Fruit fly (Drosophila melanogaster): ENCODE data around the gene sbr.

sbr gene

DNA sequence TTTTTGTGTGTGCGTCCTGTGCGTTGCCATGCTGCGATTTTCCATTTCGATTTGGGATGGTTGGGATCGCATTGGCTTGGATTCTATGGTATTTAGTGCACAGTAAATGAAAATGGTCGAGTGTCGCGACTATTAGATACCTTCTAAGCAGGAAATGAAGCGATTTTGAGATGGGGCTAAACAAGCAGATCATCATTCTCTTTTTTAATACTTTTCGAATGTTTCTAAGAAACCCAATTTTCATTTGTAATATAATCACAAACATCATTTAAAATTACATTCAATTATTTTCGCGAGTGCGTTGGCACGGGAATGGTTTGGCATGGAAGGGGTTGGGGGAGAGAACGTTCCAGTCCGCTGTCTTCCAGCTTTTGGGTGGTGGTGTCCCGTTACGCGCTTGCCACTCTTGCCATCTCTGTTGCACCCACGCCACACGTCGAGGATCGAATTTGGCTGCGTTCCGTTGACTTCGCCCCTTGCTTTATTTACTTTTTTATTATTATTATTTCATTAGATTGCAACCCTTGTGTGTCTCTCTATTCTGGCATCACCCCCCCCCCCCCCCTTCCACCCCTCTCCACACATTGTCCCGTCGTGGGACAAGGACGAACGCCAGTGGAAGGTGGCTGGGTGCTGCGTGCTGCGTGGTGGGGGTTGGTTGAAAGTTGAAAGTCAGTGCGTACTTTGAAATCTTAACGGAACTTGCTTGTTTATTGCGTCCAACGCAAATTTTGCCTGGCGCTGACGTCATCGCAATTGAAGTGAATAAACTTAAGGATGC lies 21.4 kb downstream of the sbr start:
- no peak for TF ChIP-seq Crg-1 (GFP tag; optimal IDR thresholded peaks at IDR 0.05)
- no peak for TF ChIP-seq Clk (GFP tag; optimal IDR thresholded peaks at IDR 0.05)
- TF ChIP-seq cnc (optimal IDR thresholded peaks at IDR 0.05): no peak
- no peak for TF ChIP-seq tj (GFP tag; optimal IDR thresholded peaks at IDR 0.05)
- no peak for TF ChIP-seq CG11617 (GFP tag; optimal IDR thresholded peaks at IDR 0.05)
- TF ChIP-seq CG7101 (tag; optimal IDR thresholded peaks at IDR 0.05): no peak
- no peak for TF ChIP-seq ovo (GFP tag; optimal IDR thresholded peaks at IDR 0.05)
- no peak for TF ChIP-seq Mnt (GFP tag; optimal IDR thresholded peaks at IDR 0.05)
- TF ChIP-seq toe (GFP tag; optimal IDR thresholded peaks at IDR 0.05): no peak
- no peak for TF ChIP-seq CG12768 (GFP tag; optimal IDR thresholded peaks at IDR 0.05)
- no peak for TF ChIP-seq CG7045 (GFP tag; optimal IDR thresholded peaks at IDR 0.05)
- TF ChIP-seq CG5204 (GFP tag; optimal IDR thresholded peaks at IDR 0.05): no peak
- TF ChIP-seq pad (GFP tag; optimal IDR thresholded peaks at IDR 0.05): no peak
- TF ChIP-seq CG33017 (tag; optimal IDR thresholded peaks at IDR 0.05): no peak
- TF ChIP-seq cic (GFP tag; optimal IDR thresholded peaks at IDR 0.05): no peak
- no peak for TF ChIP-seq kay (GFP tag; ENCODE audit: borderline replicate concordance)
- TF ChIP-seq CG14711 (tag; optimal IDR thresholded peaks at IDR 0.05): no peak

DNA sequence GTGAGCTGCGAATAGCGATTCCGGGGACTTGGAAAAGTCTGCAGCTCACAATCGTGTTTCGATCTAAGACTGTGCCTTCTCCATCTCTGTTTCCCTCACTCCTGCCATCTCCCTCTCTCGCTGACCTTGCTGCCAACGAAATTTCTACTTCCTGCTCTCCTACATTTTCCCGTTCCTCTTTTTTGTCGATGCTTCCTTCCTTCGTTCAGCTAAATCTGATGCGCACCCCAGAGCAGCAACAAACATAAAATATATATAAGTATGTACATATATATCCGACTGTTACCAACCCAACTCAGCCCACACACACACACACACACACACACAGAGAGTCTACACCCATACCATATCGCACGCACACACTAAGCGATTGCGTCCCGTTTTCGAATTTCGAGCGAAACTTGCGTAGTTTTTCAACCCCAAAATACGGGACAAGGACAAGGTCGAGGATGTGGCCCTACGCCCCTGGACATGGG lies 22.6 kb downstream of the sbr start, which contains the start of gene Imp:
Gene Imp (minus strand): TSS at position 51 of the 476 bp plus-strand sequence.
- TF ChIP-seq pad (GFP tag; optimal IDR thresholded peaks at IDR 0.05): no peak
- TF ChIP-seq CG12768 (GFP tag; optimal IDR thresholded peaks at IDR 0.05): no peak
- TF ChIP-seq CG7045 (GFP tag; optimal IDR thresholded peaks at IDR 0.05): no peak
- TF ChIP-seq cnc (optimal IDR thresholded peaks at IDR 0.05): no peak
- no peak for TF ChIP-seq cic (GFP tag; optimal IDR thresholded peaks at IDR 0.05)
- no peak for TF ChIP-seq ovo (GFP tag; optimal IDR thresholded peaks at IDR 0.05)
- TF ChIP-seq Mnt (GFP tag; optimal IDR thresholded peaks at IDR 0.05): no peak
- TF ChIP-seq bab1 (GFP tag; optimal IDR thresholded peaks at IDR 0.05): no peak
- no peak for TF ChIP-seq toe (GFP tag; optimal IDR thresholded peaks at IDR 0.05)
- TF ChIP-seq CG33017 (tag; optimal IDR thresholded peaks at IDR 0.05): no peak
- no peak for TF ChIP-seq tj (GFP tag; optimal IDR thresholded peaks at IDR 0.05)
- TF ChIP-seq CG1620 (GFP tag; optimal IDR thresholded peaks at IDR 0.05): no peak
- TF ChIP-seq kay (GFP tag; ENCODE audit: borderline replicate concordance): no peak

DNA sequence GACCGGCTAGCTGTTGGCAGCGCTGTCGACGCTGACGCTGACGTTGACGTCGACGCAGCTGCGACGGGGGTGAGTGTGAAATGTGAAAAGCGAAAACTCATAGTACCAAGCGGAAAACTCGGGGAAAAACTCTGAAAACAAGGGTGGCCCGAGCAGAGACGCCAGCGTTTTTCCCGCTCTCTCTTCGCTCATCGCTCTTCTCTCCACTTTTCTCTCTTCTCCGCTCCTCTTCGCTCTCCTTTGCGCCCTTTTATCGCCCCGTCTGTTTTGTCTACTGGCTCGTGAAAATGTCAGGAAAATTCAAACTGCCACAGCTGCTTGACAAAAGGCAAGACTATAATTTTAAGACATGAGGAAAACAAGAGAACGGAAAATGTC lies 23.5 kb downstream of the sbr start:
- TF ChIP-seq CG33017 (tag; optimal IDR thresholded peaks at IDR 0.05) (no peak), Crg-1 (GFP tag; optimal IDR thresholded peaks at IDR 0.05) (no peak), pad (GFP tag; optimal IDR thresholded peaks at IDR 0.05) (no peak), CG14711 (tag; optimal IDR thresholded peaks at IDR 0.05) (no peak), toe (GFP tag; optimal IDR thresholded peaks at IDR 0.05) (no peak), bab1 (GFP tag; optimal IDR thresholded peaks at IDR 0.05) (no peak), Mnt (GFP tag; optimal IDR thresholded peaks at IDR 0.05) (no peak), CG7101 (tag; optimal IDR thresholded peaks at IDR 0.05) (no peak), CG7045 (GFP tag; optimal IDR thresholded peaks at IDR 0.05) (no peak), CG11617 (GFP tag; optimal IDR thresholded peaks at IDR 0.05) (no peak), CG5204 (GFP tag; optimal IDR thresholded peaks at IDR 0.05) (no peak), kay (GFP tag; ENCODE audit: borderline replicate concordance) (no peak), cic (GFP tag; optimal IDR thresholded peaks at IDR 0.05) (no peak), CG1620 (GFP tag; optimal IDR thresholded peaks at IDR 0.05) (no peak), ovo (GFP tag; optimal IDR thresholded peaks at IDR 0.05) (no peak), tj (GFP tag; optimal IDR thresholded peaks at IDR 0.05) (no peak), cnc (optimal IDR thresholded peaks at IDR 0.05) (no peak), Clk (GFP tag; optimal IDR thresholded peaks at IDR 0.05) (no peak), CG12768 (GFP tag; optimal IDR thresholded peaks at IDR 0.05) (no peak)

DNA sequence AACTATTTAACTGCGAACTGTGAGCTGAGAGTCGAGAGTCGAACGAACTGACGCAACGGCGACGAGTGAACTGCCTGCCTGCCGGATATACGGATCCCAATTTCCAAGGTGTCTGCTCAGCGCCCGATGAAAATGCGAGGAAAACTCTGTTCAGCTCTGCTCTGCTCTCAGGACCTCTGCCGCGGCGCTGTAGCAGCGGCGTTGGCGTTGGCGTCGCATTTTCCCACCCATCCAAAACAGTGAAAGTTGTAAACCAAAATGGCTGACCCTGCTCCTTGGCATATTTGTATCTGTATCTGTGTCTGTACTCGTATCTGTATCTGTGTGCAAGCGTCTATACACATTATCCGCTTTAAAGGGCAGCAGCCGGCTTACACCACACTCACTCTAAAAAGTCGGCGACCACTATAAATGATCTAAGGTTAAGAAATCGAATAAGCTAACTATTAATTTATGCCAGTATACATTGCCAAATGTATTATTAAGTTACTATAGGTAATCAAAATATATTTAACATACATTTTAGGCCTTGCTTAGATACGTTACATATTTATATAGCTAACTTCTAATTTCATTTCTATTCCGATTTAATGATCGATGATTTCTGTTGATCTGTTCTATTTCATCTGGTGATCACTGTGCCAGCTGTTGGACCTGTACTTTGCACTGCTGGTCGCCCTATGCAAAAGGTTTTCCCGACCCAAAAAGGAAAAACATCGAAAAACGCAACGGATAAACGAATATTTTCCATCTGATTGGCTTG lies 24.0 kb downstream of the sbr start:
- no peak for TF ChIP-seq cnc (optimal IDR thresholded peaks at IDR 0.05)
- no peak for TF ChIP-seq toe (GFP tag; optimal IDR thresholded peaks at IDR 0.05)
- TF ChIP-seq CG7045 (GFP tag; optimal IDR thresholded peaks at IDR 0.05): no peak
- TF ChIP-seq Mnt (GFP tag; optimal IDR thresholded peaks at IDR 0.05): no peak
- no peak for TF ChIP-seq Hr96 (GFP tag; optimal IDR thresholded peaks at IDR 0.05)

DNA sequence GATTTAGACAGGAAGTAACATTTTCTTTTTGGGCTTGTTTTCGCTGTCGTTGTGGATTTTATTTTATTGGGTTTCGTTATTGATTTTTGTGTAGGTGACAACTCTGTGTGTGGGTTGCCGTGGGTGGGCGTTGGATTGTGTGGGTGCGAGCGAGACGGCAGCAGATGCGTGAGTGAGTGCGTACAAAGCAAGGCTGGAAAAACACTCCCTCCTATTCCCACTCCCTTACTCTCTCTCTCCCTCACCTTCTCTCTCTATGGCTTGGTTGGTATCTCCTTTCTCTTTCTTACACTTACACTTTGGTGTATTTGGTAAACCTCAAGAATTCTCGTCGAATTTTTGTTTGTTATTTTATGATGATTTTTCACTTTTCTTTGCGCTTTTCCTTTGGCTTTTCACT lies 24.8 kb downstream of the sbr start:
- TF ChIP-seq CG14711 (tag; optimal IDR thresholded peaks at IDR 0.05): peak; percentile 27
- no peak for TF ChIP-seq Hr96 (GFP tag; optimal IDR thresholded peaks at IDR 0.05)

DNA sequence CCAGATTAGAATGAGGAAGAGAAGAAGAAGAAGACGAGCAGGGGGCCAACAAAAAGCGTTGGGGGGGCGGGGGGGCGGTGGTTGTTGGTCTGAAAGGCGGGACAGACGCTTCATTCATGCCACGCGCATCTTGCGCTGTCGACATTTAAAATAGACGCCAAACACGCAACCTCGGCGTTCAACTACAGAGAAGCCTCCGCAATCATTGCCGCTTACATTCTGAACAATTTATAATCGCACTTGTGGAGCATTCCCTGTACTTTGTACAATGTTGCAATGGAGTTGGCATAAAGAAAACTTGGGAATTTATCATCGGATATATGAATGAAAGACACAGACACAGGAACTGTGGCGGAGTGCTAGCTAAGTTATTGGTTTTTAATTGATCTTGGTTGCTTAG lies 26.2 kb downstream of the sbr start:
- no peak for TF ChIP-seq Clk (GFP tag; optimal IDR thresholded peaks at IDR 0.05)
- TF ChIP-seq CG7045 (GFP tag; optimal IDR thresholded peaks at IDR 0.05): no peak
- TF ChIP-seq Hr96 (GFP tag; optimal IDR thresholded peaks at IDR 0.05): no peak
- no peak for TF ChIP-seq toe (GFP tag; optimal IDR thresholded peaks at IDR 0.05)
- no peak for TF ChIP-seq ovo (GFP tag; optimal IDR thresholded peaks at IDR 0.05)
- no peak for TF ChIP-seq tj (GFP tag; optimal IDR thresholded peaks at IDR 0.05)
- TF ChIP-seq Crg-1 (GFP tag; optimal IDR thresholded peaks at IDR 0.05): no peak
- TF ChIP-seq bab1 (GFP tag; optimal IDR thresholded peaks at IDR 0.05): no peak
- TF ChIP-seq kay (GFP tag; ENCODE audit: borderline replicate concordance): no peak
- TF ChIP-seq cic (GFP tag; optimal IDR thresholded peaks at IDR 0.05): no peak
- no peak for TF ChIP-seq pad (GFP tag; optimal IDR thresholded peaks at IDR 0.05)
- no peak for TF ChIP-seq cnc (optimal IDR thresholded peaks at IDR 0.05)
- TF ChIP-seq Mnt (GFP tag; optimal IDR thresholded peaks at IDR 0.05): no peak
- no peak for TF ChIP-seq CG12768 (GFP tag; optimal IDR thresholded peaks at IDR 0.05)
- TF ChIP-seq CG33017 (tag; optimal IDR thresholded peaks at IDR 0.05): no peak
- TF ChIP-seq CG1620 (GFP tag; optimal IDR thresholded peaks at IDR 0.05): no peak
- no peak for TF ChIP-seq CG11617 (GFP tag; optimal IDR thresholded peaks at IDR 0.05)
- no peak for TF ChIP-seq CG5204 (GFP tag; optimal IDR thresholded peaks at IDR 0.05)
- TF ChIP-seq CG7101 (tag; optimal IDR thresholded peaks at IDR 0.05): no peak
- no peak for TF ChIP-seq CG14711 (tag; optimal IDR thresholded peaks at IDR 0.05)
